Fruit fly (Drosophila melanogaster): Measurements from ENCODE around the gene CG16743.

CG16743 gene

DNA sequence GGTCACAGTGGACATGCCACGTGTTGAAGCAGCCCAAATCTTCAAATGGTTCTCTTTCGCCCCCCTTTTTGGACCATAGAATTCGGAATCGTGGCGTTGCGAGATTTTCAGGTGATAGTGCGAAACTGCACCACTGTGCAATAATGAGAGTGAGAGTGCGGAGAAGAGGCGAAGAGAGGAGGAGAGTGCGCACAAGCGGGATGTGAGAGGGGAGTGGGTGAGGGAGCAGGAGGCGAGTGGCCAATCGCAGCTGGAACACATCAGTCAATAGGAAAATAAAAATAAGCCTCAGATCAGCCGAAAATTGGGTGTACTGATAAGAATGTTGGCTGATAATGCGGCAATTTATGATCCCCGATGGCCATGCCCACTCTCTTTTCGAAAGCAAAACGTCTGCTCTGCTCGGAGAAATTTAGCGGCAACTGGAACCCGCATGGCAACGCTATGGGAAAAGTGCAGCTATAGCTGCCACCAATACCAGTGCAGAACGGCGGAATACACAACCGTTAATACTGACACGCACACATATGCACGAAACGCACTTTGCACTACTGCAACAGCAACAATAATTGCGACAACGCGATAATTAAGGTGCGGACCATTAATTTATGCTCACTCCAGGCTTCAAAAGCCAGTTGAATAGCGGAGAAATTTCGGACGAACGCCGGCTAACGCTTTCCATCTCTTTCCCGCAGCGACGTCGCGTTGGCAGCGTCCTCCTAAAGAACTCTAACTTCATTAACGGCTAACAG is 4.6 kb upstream of the CG16743 start (continued):
- TF ChIP-seq Dek (tag; optimal IDR thresholded peaks at IDR 0.05) = no peak
- TF ChIP-seq CG10543 (GFP tag; optimal IDR thresholded peaks at IDR 0.05) = peak; percentile 47
- 0 out of 3 replicates have a peak, but pooled peaks have one; percentile 34 for TF ChIP-seq z (GFP tag; IDR thresholded peaks at IDR 0.05)
- no peak for TF ChIP-seq org-1 (GFP tag; optimal IDR thresholded peaks at IDR 0.05)
- peak; percentile 87 for TF ChIP-seq cg (GFP tag; optimal IDR thresholded peaks at IDR 0.05)
- TF ChIP-seq Sox102F (GFP tag; optimal IDR thresholded peaks at IDR 0.05) = no peak
- no peak for TF ChIP-seq CG15601 (tag; optimal IDR thresholded peaks at IDR 0.05)
- TF ChIP-seq yki (optimal IDR thresholded peaks at IDR 0.05) = no peak
- TF ChIP-seq gcm (GFP tag; optimal IDR thresholded peaks at IDR 0.05) = peak; percentile 54
- no peak for TF ChIP-seq CG6683 (GFP tag; optimal IDR thresholded peaks at IDR 0.05)
- peak; percentile 20 for TF ChIP-seq CG12299 (tag; optimal IDR thresholded peaks at IDR 0.05)
- TF ChIP-seq CG7372 (GFP tag; IDR thresholded peaks at IDR 0.05) = no peak
- TF ChIP-seq Med (GFP tag) = peak; percentile 89
- TF ChIP-seq dm (GFP tag; optimal IDR thresholded peaks at IDR 0.05) = peak; percentile 66
- peak; percentile 13 for TF ChIP-seq Max (GFP tag; optimal IDR thresholded peaks at IDR 0.05)
- peak; percentile 25 for TF ChIP-seq Sry-β (GFP tag; optimal IDR thresholded peaks at IDR 0.05)
- no peak for TF ChIP-seq Hr3 (GFP tag; optimal IDR thresholded peaks at IDR 0.05)
- no peak for TF ChIP-seq CG4424 (GFP tag; optimal IDR thresholded peaks at IDR 0.05)
- TF ChIP-seq emc (GFP tag; optimal IDR thresholded peaks at IDR 0.05) = no peak
- TF ChIP-seq CG32532 (GFP tag; IDR thresholded peaks at IDR 0.05) = no peak
- TF ChIP-seq NC2β (GFP tag; optimal IDR thresholded peaks at IDR 0.05) = no peak
- peak; percentile 63 for TF ChIP-seq ftz-f1 (GFP tag; optimal IDR thresholded peaks at IDR 0.05)
- TF ChIP-seq ssp (GFP tag; IDR thresholded peaks at IDR 0.05) = no peak
- TF ChIP-seq CG13296 (GFP tag; optimal IDR thresholded peaks at IDR 0.05) = no peak
- TF ChIP-seq ara (GFP tag; IDR thresholded peaks at IDR 0.05) = no peak
- TF ChIP-seq pita (GFP tag; optimal IDR thresholded peaks at IDR 0.05) = no peak
- no peak for TF ChIP-seq CG32767 (GFP tag; IDR thresholded peaks at IDR 0.05)
- TF ChIP-seq pan (optimal IDR thresholded peaks at IDR 0.05) = no peak
- TF ChIP-seq pan (GFP tag; optimal IDR thresholded peaks at IDR 0.05 in 1 of 2, IDR thresholded peaks at IDR 0.05 in 1 of 2) = no peak
- peak; percentile 5 for TF ChIP-seq CG15514 (GFP tag; optimal IDR thresholded peaks at IDR 0.05)
- TF ChIP-seq chinmo (GFP tag; IDR thresholded peaks at IDR 0.05; ENCODE audit: partially characterized antibody) = peak; percentile 57; the same call in 2 of the 4 replicates

DNA sequence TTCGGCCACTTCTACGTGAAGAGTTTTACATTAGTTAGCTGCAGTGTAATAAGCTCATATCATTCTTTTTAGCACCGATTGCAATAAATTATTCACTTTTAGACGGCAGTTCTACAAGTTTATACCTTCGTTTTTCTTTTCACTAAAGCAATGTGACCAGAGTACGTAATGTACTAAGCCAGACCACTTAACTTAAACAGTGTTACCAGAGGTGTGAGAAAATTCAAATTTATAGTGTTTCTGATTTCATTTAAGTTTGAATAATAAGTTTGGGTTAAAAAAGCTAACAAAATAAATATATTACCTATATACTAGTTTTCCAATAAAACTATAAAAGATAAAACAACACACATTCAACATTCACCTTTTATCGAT is 4.1 kb upstream of the CG16743 start:
- no peak for TF ChIP-seq TFAM (GFP tag; optimal IDR thresholded peaks at IDR 0.05)
- TF ChIP-seq trem (tag; optimal IDR thresholded peaks at IDR 0.05) = peak; percentile 48
- TF ChIP-seq CG1603 (tag; optimal IDR thresholded peaks at IDR 0.05) = peak; percentile 35
- no peak for TF ChIP-seq CHES-1-like (GFP tag; optimal IDR thresholded peaks at IDR 0.05)
- TF ChIP-seq CG34224 (GFP tag; IDR thresholded peaks at IDR 0.05; ENCODE audit: partially characterized antibody) = peak; percentile 19; the same call in 1 of the 3 replicates
- peak; percentile 68 for TF ChIP-seq CG9797 (GFP tag; optimal IDR thresholded peaks at IDR 0.05)
- TF ChIP-seq Myb (GFP tag; optimal IDR thresholded peaks at IDR 0.05) = peak; percentile 8
- peak; percentile 81 for TF ChIP-seq stwl (tag; optimal IDR thresholded peaks at IDR 0.05)
- peak; percentile 79 for TF ChIP-seq YL-1 (GFP tag; optimal IDR thresholded peaks at IDR 0.05)
- TF ChIP-seq Dp (GFP tag; optimal IDR thresholded peaks at IDR 0.05) = peak; percentile 75
- TF ChIP-seq GATAe (GFP tag; conservative IDR thresholded peaks at IDR 0.05) = no peak
- TF ChIP-seq gem (tag; optimal IDR thresholded peaks at IDR 0.05) = no peak
- no peak for TF ChIP-seq fd3F (GFP tag; optimal IDR thresholded peaks at IDR 0.05)
- TF ChIP-seq BEAF-32 (GFP tag; optimal IDR thresholded peaks at IDR 0.05) = peak; percentile 22
- TF ChIP-seq MBD-R2 (GFP tag; IDR thresholded peaks at IDR 0.05) = peak; percentile 35; the same call in 1 of the 2 replicates
- TF ChIP-seq B-H2 (GFP tag; optimal IDR thresholded peaks at IDR 0.05) = no peak
- peak; percentile 7; the same call in 1 of the 3 replicates for TF ChIP-seq CG34422 (GFP tag; IDR thresholded peaks at IDR 0.05)
- TF ChIP-seq vvl (GFP tag; IDR thresholded peaks at IDR 0.05) = peak; percentile 8; the same call in 1 of the 2 replicates
- peak; percentile 31 for TF ChIP-seq CG4617 (GFP tag; optimal IDR thresholded peaks at IDR 0.05; ENCODE audit: borderline replicate concordance)
- TF ChIP-seq CG14710 (tag; optimal IDR thresholded peaks at IDR 0.05) = peak; percentile 17
